Worm (Caenorhabditis elegans) whole organism, young adult: ENCODE results near the gene Y58A7A.5.

ENCODE experiments used
- C17E4.6 ChIP-seq: fragments of 200-800 bp; sonication (Bioruptor generic); IDR thresholded peaks from 2 replicates; pipeline ENCODE4 v1.3.6; 2022; ENCODE audit warnings: missing genetic modification reagents, missing genetic modification characterization, missing compliant biosample characterization
- D2030.7 ChIP-seq: fragments of 200-800 bp; sonication (Bioruptor generic); IDR thresholded peaks from 2 replicates; pipeline ENCODE4 v1.3.6; 2022; ENCODE audit warnings: missing genetic modification reagents, missing genetic modification characterization, missing compliant biosample characterization
- F37B4.10 ChIP-seq: fragments of 200-800 bp; sonication (Bioruptor generic); IDR thresholded peaks from 2 replicates; pipeline ENCODE4 v1.3.6; 2022; ENCODE audit warnings: missing genetic modification characterization, missing compliant biosample characterization
- F52B5.7 ChIP-seq: sonication (generic microtip); optimal IDR thresholded peaks from 2 replicates; lab custom pipeline; 2016; ENCODE audit warnings: mild to moderate bottlenecking, missing genetic modification characterization, missing compliant biosample characterization
- F57C9.4 ChIP-seq: sonication (generic microtip); optimal IDR thresholded peaks from 2 replicates; lab custom pipeline; 2017; ENCODE audit warnings: mild to moderate bottlenecking, missing genetic modification characterization, missing compliant biosample characterization
- Y53F4B.3 ChIP-seq: fragments of 200-800 bp; sonication (Bioruptor generic); IDR thresholded peaks from 2 replicates; pipeline ENCODE4 v1.3.6; 2022; ENCODE audit warnings: missing genetic modification reagents, missing genetic modification characterization, missing compliant biosample characterization
- Y53G8AR.9 ChIP-seq: fragments of 200-800 bp; sonication (Bioruptor generic); conservative IDR thresholded peaks from 2 replicates; pipeline ENCODE4 v1.3.6; 2022; ENCODE audit warnings: missing genetic modification reagents, missing genetic modification characterization, missing compliant biosample characterization
- Y95B8A.8 ChIP-seq: fragments of 200-800 bp; sonication (Bioruptor generic); IDR thresholded peaks from 2 replicates; pipeline ENCODE4 v1.3.6; 2022; ENCODE audit warnings: missing genetic modification reagents, missing genetic modification characterization, missing compliant biosample characterization
- ZK185.1 ChIP-seq: sonication (generic microtip); optimal IDR thresholded peaks from 2 replicates; lab custom pipeline; 2016; ENCODE audit warnings: mild to moderate bottlenecking, missing genetic modification characterization, missing compliant biosample characterization; ENCODE audit not compliant: poor library complexity, severe bottlenecking
- bed-1 ChIP-seq: fragments of 200-800 bp; sonication (Bioruptor generic); IDR thresholded peaks from 2 replicates; pipeline ENCODE4 v1.3.6; 2022; ENCODE audit warnings: missing genetic modification reagents, missing genetic modification characterization, missing compliant biosample characterization
- ccch-3 ChIP-seq: fragments of 200-800 bp; sonication (Bioruptor generic); optimal IDR thresholded peaks from 2 replicates; lab custom pipeline; 2018; ENCODE audit warnings: mild to moderate bottlenecking, missing genetic modification characterization, missing compliant biosample characterization
- cebp-1 ChIP-seq, 2 experiments: fragments of 200-800 bp in 1 of 2; sonication (Bioruptor generic) in 1 of 2; sonication (generic microtip) in 1 of 2; IDR thresholded peaks in 1 of 2; optimal IDR thresholded peaks in 1 of 2; 2 replicates each; pipeline versions ENCODE4 v1.3.6 to Lab custom; 2017 to 2022; ENCODE audit warnings: missing compliant biosample characterization in 2 of 2, missing genetic modification characterization in 2 of 2, mild to moderate bottlenecking in 1 of 2, missing genetic modification reagents in 1 of 2, moderate library complexity in 1 of 2
- ceh-27 ChIP-seq: fragments of 200-800 bp; sonication (Bioruptor generic); optimal IDR thresholded peaks from 2 replicates; lab custom pipeline; 2018; ENCODE audit warnings: mild to moderate bottlenecking, missing genetic modification characterization, moderate library complexity, missing compliant biosample characterization
- ceh-79 ChIP-seq: sonication (generic microtip); optimal IDR thresholded peaks from 2 replicates; lab custom pipeline; 2017; ENCODE audit warnings: mild to moderate bottlenecking, missing genetic modification characterization, missing compliant biosample characterization
- efl-1 ChIP-seq: fragments of 150-350 bp; optimal IDR thresholded peaks from 2 replicates; lab custom pipeline; 2014; ENCODE audit warnings: missing biosample characterization, missing genetic modification reagents, missing genetic modification characterization
- ekl-4 ChIP-seq: fragments of 200-800 bp; sonication (Bioruptor generic); IDR thresholded peaks from 2 replicates; pipeline ENCODE4 v1.3.6; 2022; ENCODE audit warnings: missing genetic modification reagents, missing genetic modification characterization, missing compliant biosample characterization
- hlh-12 ChIP-seq: sonication (generic microtip); optimal IDR thresholded peaks from 2 replicates; lab custom pipeline; 2016; ENCODE audit warnings: missing genetic modification characterization, missing compliant biosample characterization
- lin-35 ChIP-seq, 3 experiments: fragments of 150-350 bp in 2 of 3; sonication (generic microtip) in 1 of 3; optimal IDR thresholded peaks; 2 replicates each; lab custom pipeline; 2014 to 2018; ENCODE audit warnings: missing biosample characterization in 3 of 3, missing genetic modification characterization in 3 of 3, missing genetic modification reagents in 3 of 3
- lin-40 ChIP-seq: sonication (generic microtip); optimal IDR thresholded peaks from 2 replicates; lab custom pipeline; 2016; ENCODE audit warnings: missing genetic modification characterization, mild to moderate bottlenecking, missing compliant biosample characterization, missing genotype, missing genetic modification reagents
- lin-54 ChIP-seq: fragments of 200-800 bp; sonication (Bioruptor generic); optimal IDR thresholded peaks from 2 replicates; lab custom pipeline; 2018; ENCODE audit warnings: mild to moderate bottlenecking, missing genetic modification characterization, missing compliant biosample characterization
- lir-1 ChIP-seq: fragments of 200-800 bp; sonication (Bioruptor generic); conservative IDR thresholded peaks from 2 replicates; pipeline ENCODE4 v1.3.6; 2022; ENCODE audit warnings: missing genetic modification reagents, missing genetic modification characterization, missing compliant biosample characterization
- madf-3 ChIP-seq: fragments of 200-800 bp; sonication (Bioruptor generic); IDR thresholded peaks from 2 replicates; pipeline ENCODE4 v1.3.6; 2022; ENCODE audit warnings: missing genetic modification reagents, missing genetic modification characterization, missing compliant biosample characterization
- mcd-1 ChIP-seq: fragments of 200-800 bp; sonication (Bioruptor generic); IDR thresholded peaks from 2 replicates; pipeline ENCODE4 v1.3.6; 2022; ENCODE audit warnings: missing genetic modification reagents, missing genetic modification characterization, missing compliant biosample characterization
- mes-4 ChIP-seq: sonication (generic microtip); optimal IDR thresholded peaks from 2 replicates; lab custom pipeline; 2016; ENCODE audit warnings: missing genotype, missing genetic modification characterization, missing compliant biosample characterization
- mxl-1 ChIP-seq: sonication (generic microtip); optimal IDR thresholded peaks from 2 replicates; lab custom pipeline; 2016; ENCODE audit warnings: missing genetic modification characterization, missing compliant biosample characterization
- nhr-27 ChIP-seq: fragments of 200-800 bp; sonication (Bioruptor generic); optimal IDR thresholded peaks from 2 replicates; lab custom pipeline; 2018; ENCODE audit warnings: mild to moderate bottlenecking, missing genetic modification characterization, moderate library complexity, missing compliant biosample characterization
- nhr-80 ChIP-seq: sonication (generic microtip); optimal IDR thresholded peaks from 2 replicates; lab custom pipeline; 2016; ENCODE audit warnings: missing genetic modification characterization, missing compliant biosample characterization
- pha-4 ChIP-seq: fragments of 150-350 bp; sonication (generic microtip); optimal IDR thresholded peaks from 2 replicates; lab custom pipeline; 2014; ENCODE audit warnings: missing biosample characterization, missing genetic modification reagents, missing genetic modification characterization
- rcor-1 ChIP-seq: fragments of 200-800 bp; sonication (Bioruptor generic); IDR thresholded peaks from 2 replicates; pipeline ENCODE4 v1.3.6; 2022; ENCODE audit warnings: missing genetic modification reagents, missing genetic modification characterization, missing compliant biosample characterization
- rec-8 ChIP-seq, 2 experiments: sonication (generic microtip); optimal IDR thresholded peaks; 2 replicates each; lab custom pipeline; 2016; ENCODE audit warnings: mild to moderate bottlenecking in 2 of 2, missing genetic modification characterization in 2 of 2, missing genetic modification reagents in 2 of 2, missing genotype in 2 of 2, missing biosample characterization in 1 of 2, missing compliant biosample characterization in 1 of 2, moderate library complexity in 1 of 2
- snpc-1.3 ChIP-seq: sonication (generic microtip); optimal IDR thresholded peaks from 2 replicates; lab custom pipeline; 2017; ENCODE audit warnings: missing genetic modification characterization, mild to moderate bottlenecking, missing compliant biosample characterization, antibody characterized with exemption, moderate library complexity, missing genotype, missing genetic modification reagents; ENCODE audit not compliant: insufficient read depth
- snpc-3.4 ChIP-seq: sonication (generic microtip); optimal IDR thresholded peaks from 2 replicates; lab custom pipeline; 2017; ENCODE audit warnings: missing genetic modification characterization, mild to moderate bottlenecking, missing compliant biosample characterization, antibody characterized with exemption, moderate library complexity, missing genotype, missing genetic modification reagents
- xnd-1 ChIP-seq: sonication (generic microtip); optimal IDR thresholded peaks from 2 replicates; lab custom pipeline; 2016; ENCODE audit warnings: missing genotype, missing genetic modification reagents, missing genetic modification characterization, missing compliant biosample characterization
- zfh-2 ChIP-seq: fragments of 200-800 bp; sonication (Bioruptor generic); conservative IDR thresholded peaks from 2 replicates; pipeline ENCODE4 v1.3.6; 2022; ENCODE audit warnings: missing genetic modification reagents, missing genetic modification characterization, missing compliant biosample characterization
- ztf-26 ChIP-seq: sonication (generic microtip); optimal IDR thresholded peaks from 2 replicates; lab custom pipeline; 2017; ENCODE audit warnings: missing genetic modification characterization, missing compliant biosample characterization
- ztf-28 ChIP-seq: fragments of 200-800 bp; sonication (Bioruptor generic); IDR thresholded peaks from 2 replicates; pipeline ENCODE4 v1.3.6; 2022; ENCODE audit warnings: missing genetic modification reagents, missing genetic modification characterization, missing compliant biosample characterization
- ztf-6 ChIP-seq: fragments of 200-800 bp; sonication (Bioruptor generic); IDR thresholded peaks from 2 replicates; pipeline ENCODE4 v1.3.6; 2022; ENCODE audit warnings: missing genetic modification reagents, missing genetic modification characterization, missing compliant biosample characterization

The Y58A7A.5 gene

DNA sequence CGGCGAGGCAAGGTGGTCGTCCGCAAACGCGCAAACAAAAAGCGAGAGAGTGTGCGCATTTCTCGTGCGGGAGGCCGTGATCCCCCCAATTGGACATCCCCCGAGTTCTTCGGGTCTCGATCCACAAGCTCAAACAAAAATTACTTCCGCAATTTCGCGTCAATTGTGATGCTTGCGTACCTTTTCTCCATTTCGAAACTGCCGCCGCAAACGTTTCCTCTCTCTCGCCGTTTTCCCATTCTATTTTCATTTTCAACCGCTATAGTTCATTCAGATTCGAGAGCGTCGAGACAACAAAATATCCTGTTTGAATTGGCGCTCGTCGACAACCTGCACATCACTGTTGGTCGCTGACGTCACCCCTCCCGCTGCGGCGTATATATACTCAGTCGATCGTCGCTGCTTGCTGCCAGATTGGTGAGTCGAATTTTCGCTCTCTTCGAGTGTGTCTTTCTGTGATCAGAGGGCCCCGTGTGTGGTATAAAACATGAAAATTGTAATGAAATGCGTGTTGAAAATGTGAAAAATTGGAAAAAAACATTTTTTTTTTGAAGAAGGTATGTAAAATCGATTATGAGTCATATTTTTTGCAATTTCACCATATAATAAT, 37.3 kb downstream of the Y58A7A.5 start, which contains the start of the genes pqn-51 and K11D12.14 (continued):
- TF ChIP-seq lin-40 (tag; lab: Kevin White, UChicago) (peak; percentile 95), lir-1 (GFP tag; lab: Robert Waterston, UW) (peak; percentile 62; the same call in 1 of the 2 replicates), D2030.7 (GFP tag; lab: Robert Waterston, UW) (peak; percentile 90), Y53G8AR.9 (peak; percentile 88), efl-1 (GFP tag; lab: Kevin White, UChicago) (peak; percentile 44), xnd-1 (tag; lab: Kevin White, UChicago) (peak; percentile 45), ztf-6 (GFP tag; lab: Robert Waterston, UW) (0 out of 2 replicates have a peak, but pooled peaks have one; percentile 50), ztf-28 (0 out of 2 replicates have a peak, but pooled peaks have one; percentile 35), F57C9.4 (tag; lab: Kevin White, UChicago) (no peak), lin-54 (GFP tag; lab: Kevin White, UChicago) (peak; percentile 91), nhr-27 (no peak), bed-1 (GFP tag; lab: Robert Waterston, UW) (no peak), ekl-4 (GFP tag; lab: Robert Waterston, UW) (peak; percentile 96), Y95B8A.8 (GFP tag; lab: Robert Waterston, UW) (peak; percentile 57; the same call in 1 of the 2 replicates), lin-35 (GFP tag; optimal IDR thresholded peaks at IDR 0.05; lab: Kevin White, UChicago) (peak in 2 of 3 experiments; percentile 34 to 90), madf-3 (GFP tag; lab: Robert Waterston, UW) (0 out of 2 replicates have a peak, but pooled peaks have one; percentile 64), hlh-12 (tag; lab: Kevin White, UChicago) (no peak), ztf-26 (tag; lab: Kevin White, UChicago) (peak; percentile 71), snpc-3.4 (tag; lab: Kevin White, UChicago) (no peak), F37B4.10 (GFP tag; lab: Robert Waterston, UW) (0 out of 2 replicates have a peak, but pooled peaks have one; percentile 6), snpc-1.3 (tag; lab: Kevin White, UChicago) (peak; percentile 7), ceh-27 (GFP tag; lab: Kevin White, UChicago) (peak; percentile 71), ceh-79 (tag; lab: Kevin White, UChicago) (no peak), mxl-1 (tag; lab: Kevin White, UChicago) (no peak), ZK185.1 (peak; percentile 81), cebp-1 (GFP tag; IDR thresholded peaks at IDR 0.05; lab: Robert Waterston, UW) (peak; percentile 90), cebp-1 (tag; optimal IDR thresholded peaks at IDR 0.05; lab: Kevin White, UChicago) (peak; percentile 97), nhr-80 (tag; lab: Kevin White, UChicago) (peak; percentile 79), Y53F4B.3 (no peak), C17E4.6 (GFP tag; lab: Robert Waterston, UW) (0 out of 2 replicates have a peak, but pooled peaks have one; percentile 32), zfh-2 (GFP tag; lab: Robert Waterston, UW) (peak; percentile 93), ccch-3 (GFP tag; lab: Kevin White, UChicago) (no peak), rcor-1 (GFP tag; lab: Robert Waterston, UW) (peak; percentile 93), rec-8 (tag; optimal IDR thresholded peaks at IDR 0.05; lab: Kevin White, UChicago) (no peak), F52B5.7 (no peak), mcd-1 (GFP tag; lab: Robert Waterston, UW) (peak; percentile 96), pha-4 (tag; lab: Kevin White, UChicago) (peak; percentile 51), mes-4 (tag; lab: Kevin White, UChicago) (no peak)
